Worm (Caenorhabditis elegans) whole organism, L1 larva: ENCODE results near the gene srz-94.

Experiments
- C16A3.4 ChIP-seq: fragments of 150-350 bp; optimal IDR thresholded peaks from 2 replicates; lab custom pipeline; 2014; ENCODE audit warnings: missing biosample characterization, missing genetic modification characterization
- C34B4.2 ChIP-seq: sonication (generic microtip); optimal IDR thresholded peaks from 2 replicates; lab custom pipeline; 2017; ENCODE audit warnings: mild to moderate bottlenecking, missing genetic modification characterization, missing compliant biosample characterization
- F16B12.6 ChIP-seq: fragments of 150-350 bp; optimal IDR thresholded peaks from 2 replicates; lab custom pipeline; 2014; ENCODE audit warnings: missing biosample characterization, missing genetic modification characterization
- Y116A8C.19 ChIP-seq: sonication (generic microtip); optimal IDR thresholded peaks from 2 replicates; lab custom pipeline; 2016; ENCODE audit warnings: missing compliant biosample characterization, missing genetic modification characterization, borderline replicate concordance
- aha-1 ChIP-seq: fragments of 150-350 bp; optimal IDR thresholded peaks from 2 replicates; lab custom pipeline; 2014; ENCODE audit warnings: missing biosample characterization, missing genetic modification characterization
- alr-1 ChIP-seq: fragments of 200-800 bp; sonication (Bioruptor generic); optimal IDR thresholded peaks from 2 replicates; lab custom pipeline; 2018; ENCODE audit warnings: borderline replicate concordance, mild to moderate bottlenecking, missing genetic modification characterization, missing compliant biosample characterization
- blmp-1 ChIP-seq: fragments of 150-350 bp; optimal IDR thresholded peaks from 2 replicates; lab custom pipeline; 2014; ENCODE audit warnings: missing biosample characterization, missing genetic modification characterization
- ceh-63 ChIP-seq: fragments of 200-800 bp; sonication (Bioruptor generic); optimal IDR thresholded peaks from 2 replicates; lab custom pipeline; 2018; ENCODE audit warnings: mild to moderate bottlenecking, missing genetic modification characterization, missing compliant biosample characterization
- egl-13 ChIP-seq: sonication (generic microtip); optimal IDR thresholded peaks from 2 replicates; lab custom pipeline; 2016; ENCODE audit warnings: missing genotype, missing genetic modification reagents, missing genetic modification characterization, missing compliant biosample characterization
- egl-27 ChIP-seq, 2 experiments: fragments of 150-350 bp in 1 of 2; sonication (generic microtip); optimal IDR thresholded peaks; 3 replicates each; lab custom pipeline; 2017 to 2018; ENCODE audit warnings: missing biosample characterization in 2 of 2, missing genetic modification characterization in 2 of 2, missing genetic modification reagents in 2 of 2
- elt-2 ChIP-seq: sonication (generic microtip); optimal IDR thresholded peaks from 2 replicates; lab custom pipeline; 2016; ENCODE audit warnings: missing genetic modification characterization, mild to moderate bottlenecking, inconsistent platforms, missing compliant biosample characterization, missing genetic modification reagents
- elt-3 ChIP-seq, 6 experiments: fragments of 150-350 bp in 1 of 6; sonication (generic microtip); optimal IDR thresholded peaks; 2 replicates each; lab custom pipeline; 2017 to 2018; ENCODE audit warnings: missing biosample characterization in 6 of 6, missing genetic modification characterization in 6 of 6, inconsistent platforms in 1 of 6
- ets-5 ChIP-seq: fragments of 200-800 bp; sonication (Bioruptor generic); IDR thresholded peaks from 2 replicates; pipeline ENCODE4 v1.3.6; 2022; ENCODE audit warnings: missing genetic modification characterization, missing compliant biosample characterization
- fkh-4 ChIP-seq: sonication (generic microtip); optimal IDR thresholded peaks from 2 replicates; lab custom pipeline; 2016; ENCODE audit warnings: missing compliant biosample characterization, missing genetic modification characterization, borderline replicate concordance
- grh-1 ChIP-seq: fragments of 200-800 bp; sonication (Bioruptor generic); IDR thresholded peaks from 2 replicates; pipeline ENCODE4 v1.3.6; 2022; ENCODE audit warnings: missing genetic modification reagents, missing genetic modification characterization, missing compliant biosample characterization
- hpl-2 ChIP-seq: fragments of 150-350 bp; optimal IDR thresholded peaks from 2 replicates; lab custom pipeline; 2014; ENCODE audit warnings: missing biosample characterization, missing genetic modification reagents, missing genetic modification characterization
- irx-1 ChIP-seq: sonication (generic microtip); optimal IDR thresholded peaks from 2 replicates; lab custom pipeline; 2016; ENCODE audit warnings: missing genetic modification characterization, missing compliant biosample characterization
- lin-35 ChIP-seq, 2 experiments: fragments of 150-350 bp; optimal IDR thresholded peaks; 2 replicates each; lab custom pipeline; 2014; ENCODE audit warnings: missing biosample characterization in 2 of 2, missing genetic modification characterization in 2 of 2, missing genetic modification reagents in 2 of 2
- lsy-2 ChIP-seq, 2 experiments: fragments of 150-350 bp; optimal IDR thresholded peaks; 2 replicates each; lab custom pipeline; 2014; ENCODE audit warnings: missing biosample characterization in 2 of 2, missing genetic modification characterization in 2 of 2
- mef-2 ChIP-seq: fragments of 150-350 bp; optimal IDR thresholded peaks from 2 replicates; lab custom pipeline; 2014; ENCODE audit warnings: missing biosample characterization, missing genetic modification characterization
- nhr-12 ChIP-seq: sonication (generic microtip); optimal IDR thresholded peaks from 2 replicates; lab custom pipeline; 2017; ENCODE audit warnings: missing biosample characterization, missing genetic modification characterization
- nhr-19 ChIP-seq: fragments of 200-800 bp; sonication (Bioruptor generic); conservative IDR thresholded peaks from 2 replicates; pipeline ENCODE4 v1.3.6; 2022; ENCODE audit warnings: missing genetic modification characterization, missing compliant biosample characterization
- nhr-20 ChIP-seq: sonication (generic microtip); optimal IDR thresholded peaks from 2 replicates; lab custom pipeline; 2016; ENCODE audit warnings: mild to moderate bottlenecking, missing genetic modification characterization, missing compliant biosample characterization
- nhr-47 ChIP-seq: sonication (generic microtip); optimal IDR thresholded peaks from 2 replicates; lab custom pipeline; 2016; ENCODE audit warnings: mild to moderate bottlenecking, missing genetic modification characterization, moderate library complexity, missing compliant biosample characterization
- nhr-77 ChIP-seq: fragments of 150-350 bp; optimal IDR thresholded peaks from 2 replicates; lab custom pipeline; 2014; ENCODE audit warnings: missing biosample characterization, missing genetic modification characterization
- nhr-84 ChIP-seq: sonication (generic microtip); optimal IDR thresholded peaks from 2 replicates; lab custom pipeline; 2017; ENCODE audit warnings: missing biosample characterization, missing genetic modification characterization
- nhr-90 ChIP-seq: sonication (generic microtip); optimal IDR thresholded peaks from 2 replicates; lab custom pipeline; 2016; ENCODE audit warnings: mild to moderate bottlenecking, missing genetic modification characterization, missing compliant biosample characterization; ENCODE audit not compliant: poor library complexity
- skn-1 ChIP-seq: fragments of 150-350 bp; optimal IDR thresholded peaks from 2 replicates; lab custom pipeline; 2014; ENCODE audit warnings: missing biosample characterization, missing genetic modification characterization
- unc-130 ChIP-seq: fragments of 150-350 bp; optimal IDR thresholded peaks from 2 replicates; lab custom pipeline; 2017; ENCODE audit warnings: missing biosample characterization, missing genetic modification characterization, inconsistent platforms
- unc-86 ChIP-seq: sonication (generic microtip); optimal IDR thresholded peaks from 2 replicates; lab custom pipeline; 2016; ENCODE audit warnings: missing genetic modification characterization, missing compliant biosample characterization
- unc-98 ChIP-seq: fragments of 200-800 bp; sonication (Bioruptor generic); IDR thresholded peaks from 2 replicates; pipeline ENCODE4 v1.3.6; 2022; ENCODE audit warnings: missing genetic modification characterization, missing compliant biosample characterization
- vab-15 ChIP-seq: sonication (generic microtip); optimal IDR thresholded peaks from 2 replicates; lab custom pipeline; 2017; ENCODE audit warnings: missing genotype, mild to moderate bottlenecking, missing genetic modification characterization, missing compliant biosample characterization
- xbp-1 ChIP-seq: sonication (generic microtip); optimal IDR thresholded peaks from 2 replicates; lab custom pipeline; 2016; ENCODE audit warnings: missing genetic modification characterization, missing compliant biosample characterization
- zag-1 ChIP-seq: fragments of 150-350 bp; optimal IDR thresholded peaks from 2 replicates; lab custom pipeline; 2014; ENCODE audit warnings: missing biosample characterization, missing genetic modification characterization
- zip-4 ChIP-seq: fragments of 200-800 bp; sonication (Bioruptor generic); optimal IDR thresholded peaks from 2 replicates; lab custom pipeline; 2018; ENCODE audit warnings: mild to moderate bottlenecking, missing genetic modification characterization, moderate library complexity, missing compliant biosample characterization
- ztf-4 ChIP-seq: fragments of 150-350 bp; optimal IDR thresholded peaks from 2 replicates; lab custom pipeline; 2014; ENCODE audit warnings: missing biosample characterization, missing genetic modification characterization

The srz-94 gene

ce11 chrV:17005189-17005588 lies 30.6 kb downstream of the srz-94 start, which contains the start of gene srh-131:
TSS of gene srh-131 (plus strand) at chrV:17005489.
- TF ChIP-seq nhr-84 (tag; lab: Kevin White, UChicago) = no peak

ce11 chrV:17001167-17001566 lies 34.6 kb downstream of the srz-94 start, which contains the start of gene sri-9:
TSS of gene sri-9 (plus strand) at chrV:17001467.
- no peak for TF ChIP-seq nhr-20 (tag; lab: Kevin White, UChicago)
- TF ChIP-seq xbp-1 (tag; lab: Kevin White, UChicago) = no peak
- no peak for TF ChIP-seq fkh-4
- TF ChIP-seq grh-1 (GFP tag; lab: Robert Waterston, UW) = no peak
- no peak for TF ChIP-seq lin-35 (GFP tag; optimal IDR thresholded peaks at IDR 0.05; lab: Kevin White, UChicago)
- TF ChIP-seq nhr-77 = no peak
- TF ChIP-seq egl-27 (tag; optimal IDR thresholded peaks at IDR 0.05; lab: Kevin White, UChicago) = no peak
- no peak for TF ChIP-seq ets-5
- no peak for TF ChIP-seq unc-130 (tag; lab: Kevin White, UChicago)
- no peak for TF ChIP-seq F16B12.6 (tag; lab: Kevin White, UChicago)
- TF ChIP-seq skn-1 (tag; lab: Kevin White, UChicago) = no peak
- no peak for TF ChIP-seq irx-1 (tag; lab: Kevin White, UChicago)
- TF ChIP-seq ztf-4 (tag; lab: Kevin White, UChicago) = no peak
- no peak for TF ChIP-seq unc-86 (tag; lab: Kevin White, UChicago)
- TF ChIP-seq zag-1 = no peak
- TF ChIP-seq C16A3.4 = no peak
- no peak for TF ChIP-seq hpl-2 (GFP tag; lab: Kevin White, UChicago)

ce11 chrV:17000635-17001034 lies 35.1 kb downstream of the srz-94 start:
- TF ChIP-seq nhr-19 (GFP tag; lab: Robert Waterston, UW) (no peak), elt-3 (tag; optimal IDR thresholded peaks at IDR 0.05; lab: Kevin White, UChicago) (no peak), unc-98 (GFP tag; lab: Robert Waterston, UW) (no peak), skn-1 (tag; lab: Kevin White, UChicago) (no peak), nhr-12 (tag; lab: Kevin White, UChicago) (no peak), nhr-47 (tag; lab: Kevin White, UChicago) (no peak), Y116A8C.19 (tag; lab: Kevin White, UChicago) (no peak), aha-1 (tag; lab: Kevin White, UChicago) (no peak)

ce11 chrV:17000204-17000603 lies 35.5 kb downstream of the srz-94 start, which contains the start of gene str-217:
TSS of gene str-217 (minus strand) at chrV:17000304.
- TF ChIP-seq C16A3.4 = no peak
- no peak for TF ChIP-seq nhr-20 (tag; lab: Kevin White, UChicago)
- TF ChIP-seq blmp-1 (tag; lab: Kevin White, UChicago) = no peak
- no peak for TF ChIP-seq C34B4.2 (tag; lab: Kevin White, UChicago)
- TF ChIP-seq nhr-90 (tag; lab: Kevin White, UChicago) = no peak
- no peak for TF ChIP-seq F16B12.6 (tag; lab: Kevin White, UChicago)
- TF ChIP-seq egl-13 (tag; lab: Kevin White, UChicago) = no peak
- no peak for TF ChIP-seq hpl-2 (GFP tag; lab: Kevin White, UChicago)
- TF ChIP-seq egl-27 (tag; optimal IDR thresholded peaks at IDR 0.05; lab: Kevin White, UChicago) = no peak
- TF ChIP-seq nhr-77 = no peak
- no peak for TF ChIP-seq ceh-63 (GFP tag; lab: Kevin White, UChicago)
- no peak for TF ChIP-seq vab-15 (tag; lab: Kevin White, UChicago)
- no peak for TF ChIP-seq elt-2 (tag; lab: Kevin White, UChicago)
- no peak for TF ChIP-seq alr-1 (tag; lab: Kevin White, UChicago)
- no peak for TF ChIP-seq zip-4 (GFP tag; lab: Kevin White, UChicago)
- no peak for TF ChIP-seq lsy-2 (tag; optimal IDR thresholded peaks at IDR 0.05; lab: Kevin White, UChicago)
- no peak for TF ChIP-seq mef-2
- TF ChIP-seq, all 84 proteins: peak for 0
